Worm (Caenorhabditis elegans) whole organism, L4 larva: Measurements from ENCODE around the gene M04D8.7.

Source experiments
- Y48G9A.11 ChIP-seq: fragments of 200-800 bp; sonication (Bioruptor generic); IDR thresholded peaks from 2 replicates; pipeline ENCODE4 v1.3.6; 2022; ENCODE audit warnings: missing genetic modification reagents, missing genetic modification characterization, missing compliant biosample characterization
- ama-1 ChIP-seq: fragments of 150-350 bp; optimal IDR thresholded peaks from 2 replicates; lab custom pipeline; 2014; ENCODE audit warnings: inconsistent platforms, mixed read lengths
- daf-16 ChIP-seq, 3 experiments: sonication (generic microtip); optimal IDR thresholded peaks; 2 replicates each; lab custom pipeline; 2016 to 2017; ENCODE audit warnings: missing genetic modification characterization in 3 of 3, missing genetic modification reagents in 3 of 3, mild to moderate bottlenecking in 2 of 3, missing compliant biosample characterization in 2 of 3, missing biosample characterization in 1 of 3, moderate library complexity in 1 of 3
- dpl-1 ChIP-seq: fragments of 150-350 bp; optimal IDR thresholded peaks from 2 replicates; lab custom pipeline; 2014; ENCODE audit warnings: missing biosample characterization, missing genetic modification reagents, missing genetic modification characterization
- egl-27 ChIP-seq: sonication (generic microtip); optimal IDR thresholded peaks from 3 replicates; lab custom pipeline; 2017; ENCODE audit warnings: missing biosample characterization, missing genetic modification reagents, missing genetic modification characterization
- hmg-1.1 ChIP-seq: fragments of 200-800 bp; sonication (Bioruptor generic); IDR thresholded peaks from 2 replicates; pipeline ENCODE4 v1.3.6; 2022; ENCODE audit warnings: missing genetic modification reagents, missing genetic modification characterization, missing compliant biosample characterization
- nhr-25 ChIP-seq: sonication (generic microtip); optimal IDR thresholded peaks from 2 replicates; lab custom pipeline; 2017; ENCODE audit warnings: missing genetic modification characterization, mild to moderate bottlenecking, missing compliant biosample characterization, antibody characterized with exemption, moderate library complexity, borderline replicate concordance; ENCODE audit not compliant: insufficient read depth
- nhr-28 ChIP-seq: fragments of 150-350 bp; optimal IDR thresholded peaks from 2 replicates; lab custom pipeline; 2014; ENCODE audit warnings: missing biosample characterization, missing genetic modification characterization
- nhr-42 ChIP-seq: fragments of 200-800 bp; sonication (Bioruptor generic); IDR thresholded peaks from 2 replicates; pipeline ENCODE4 v1.3.6; 2022; ENCODE audit warnings: missing genetic modification characterization, missing compliant biosample characterization
- nhr-77 ChIP-seq: fragments of 150-350 bp; optimal IDR thresholded peaks from 2 replicates; lab custom pipeline; 2014; ENCODE audit warnings: missing biosample characterization, missing genetic modification characterization
- unc-62 ChIP-seq, 3 experiments: fragments of 150-350 bp in 1 of 3; sonication (generic microtip); optimal IDR thresholded peaks in 2 of 3; peaks in 1 of 3; 1 replicate in 1 of 3; 2 replicates in 2 of 3; lab custom pipeline; 2014 to 2017; ENCODE audit warnings: missing biosample characterization in 3 of 3, missing genetic modification characterization in 3 of 3, missing genetic modification reagents in 3 of 3, missing genotype in 1 of 3
- ztf-11 ChIP-seq: fragments of 150-350 bp; optimal IDR thresholded peaks from 2 replicates; lab custom pipeline; 2014; ENCODE audit warnings: missing biosample characterization, missing genetic modification characterization

ce11 chrIII:10006734-10007348, 30.4 kb upstream of the M04D8.7 start, which contains the start of gene C05B5.8:
- TF ChIP-seq ama-1 (lab: Kevin White, UChicago) (no peak), nhr-25 (tag; lab: Kevin White, UChicago) (no peak), ztf-11 (no peak), egl-27 (tag; lab: Kevin White, UChicago) (no peak), hmg-1.1 (GFP tag; lab: Robert Waterston, UW) (no peak), nhr-28 (tag; lab: Kevin White, UChicago) (no peak), Y48G9A.11 (GFP tag; lab: Robert Waterston, UW) (no peak), nhr-77 (no peak), dpl-1 (GFP tag; lab: Kevin White, UChicago) (no peak), daf-16 (GFP tag; optimal IDR thresholded peaks at IDR 0.05; lab: Kevin White, UChicago) (no peak), daf-16 (tag; optimal IDR thresholded peaks at IDR 0.05; lab: Kevin White, UChicago) (no peak), nhr-42 (no peak), unc-62 (GFP tag; optimal IDR thresholded peaks at IDR 0.05 in 1 of 2; lab: Kevin White, UChicago) (peak in 1 of 2 experiments; percentile 79), unc-62 (tag; optimal IDR thresholded peaks at IDR 0.05; lab: Kevin White, UChicago) (no peak)
